Worm (Caenorhabditis elegans) whole organism, young adult: ENCODE data around the gene C16D9.5.

Experiments used
- D2030.7 ChIP-seq: fragments of 200-800 bp; sonication (Bioruptor generic); IDR thresholded peaks from 2 replicates; pipeline ENCODE4 v1.3.6; 2022; ENCODE audit warnings: missing genetic modification reagents, missing genetic modification characterization, missing compliant biosample characterization
- F57C9.4 ChIP-seq: sonication (generic microtip); optimal IDR thresholded peaks from 2 replicates; lab custom pipeline; 2017; ENCODE audit warnings: mild to moderate bottlenecking, missing genetic modification characterization, missing compliant biosample characterization
- Y53F4B.3 ChIP-seq: fragments of 200-800 bp; sonication (Bioruptor generic); IDR thresholded peaks from 2 replicates; pipeline ENCODE4 v1.3.6; 2022; ENCODE audit warnings: missing genetic modification reagents, missing genetic modification characterization, missing compliant biosample characterization
- Y56A3A.18 ChIP-seq: fragments of 200-800 bp; sonication (Bioruptor generic); IDR thresholded peaks from 2 replicates; pipeline ENCODE4 v1.3.6; 2022; ENCODE audit warnings: missing genetic modification reagents, missing genetic modification characterization, missing compliant biosample characterization
- aptf-2 ChIP-seq: fragments of 200-800 bp; sonication (Bioruptor generic); conservative IDR thresholded peaks from 2 replicates; pipeline ENCODE4 v1.3.6; 2022; ENCODE audit warnings: missing genetic modification reagents, missing genetic modification characterization, missing compliant biosample characterization
- atf-7 ChIP-seq: sonication (generic microtip); optimal IDR thresholded peaks from 2 replicates; lab custom pipeline; 2017; ENCODE audit warnings: mild to moderate bottlenecking, missing genetic modification characterization, missing compliant biosample characterization
- attf-6 ChIP-seq: fragments of 200-800 bp; sonication (Bioruptor generic); IDR thresholded peaks from 2 replicates; pipeline ENCODE4 v1.3.6; 2022; ENCODE audit warnings: missing genetic modification reagents, missing genetic modification characterization, missing compliant biosample characterization
- bed-2 ChIP-seq: fragments of 200-800 bp; sonication (Bioruptor generic); IDR thresholded peaks from 2 replicates; pipeline ENCODE4 v1.3.6; 2022; ENCODE audit warnings: missing genetic modification reagents, missing genetic modification characterization, missing compliant biosample characterization
- ccch-3 ChIP-seq: fragments of 200-800 bp; sonication (Bioruptor generic); optimal IDR thresholded peaks from 2 replicates; lab custom pipeline; 2018; ENCODE audit warnings: mild to moderate bottlenecking, missing genetic modification characterization, missing compliant biosample characterization
- cebp-2 ChIP-seq: fragments of 200-800 bp; sonication (Bioruptor generic); IDR thresholded peaks from 2 replicates; pipeline ENCODE4 v1.3.6; 2022; ENCODE audit warnings: missing genetic modification characterization, missing compliant biosample characterization
- dpl-1 ChIP-seq: fragments of 150-350 bp; optimal IDR thresholded peaks from 2 replicates; lab custom pipeline; 2014; ENCODE audit warnings: missing biosample characterization, missing genetic modification reagents, missing genetic modification characterization
- efl-1 ChIP-seq: fragments of 150-350 bp; optimal IDR thresholded peaks from 2 replicates; lab custom pipeline; 2014; ENCODE audit warnings: missing biosample characterization, missing genetic modification reagents, missing genetic modification characterization
- egl-18 ChIP-seq: fragments of 200-800 bp; sonication (Bioruptor generic); IDR thresholded peaks from 2 replicates; pipeline ENCODE4 v1.3.6; 2022; ENCODE audit warnings: missing genetic modification reagents, missing genetic modification characterization, missing compliant biosample characterization
- him-1 ChIP-seq: sonication (generic microtip); optimal IDR thresholded peaks from 2 replicates; lab custom pipeline; 2016; ENCODE audit warnings: missing genotype, missing genetic modification reagents, missing genetic modification characterization, missing compliant biosample characterization
- hlh-12 ChIP-seq: sonication (generic microtip); optimal IDR thresholded peaks from 2 replicates; lab custom pipeline; 2016; ENCODE audit warnings: missing genetic modification characterization, missing compliant biosample characterization
- hmg-1.2 ChIP-seq: fragments of 200-800 bp; sonication (Bioruptor generic); IDR thresholded peaks from 2 replicates; pipeline ENCODE4 v1.3.6; 2022; ENCODE audit warnings: missing genetic modification reagents, missing genetic modification characterization, missing compliant biosample characterization
- hmg-20 ChIP-seq: fragments of 200-800 bp; sonication (Bioruptor generic); IDR thresholded peaks from 2 replicates; pipeline ENCODE4 v1.3.6; 2022; ENCODE audit warnings: missing genetic modification reagents, missing genetic modification characterization, missing compliant biosample characterization
- let-526 ChIP-seq: fragments of 200-800 bp; sonication (Bioruptor generic); IDR thresholded peaks from 2 replicates; pipeline ENCODE4 v1.3.6; 2022; ENCODE audit warnings: missing genetic modification reagents, missing genetic modification characterization, missing compliant biosample characterization
- lin-35 ChIP-seq, 3 experiments: fragments of 150-350 bp in 2 of 3; sonication (generic microtip) in 1 of 3; optimal IDR thresholded peaks; 2 replicates each; lab custom pipeline; 2014 to 2018; ENCODE audit warnings: missing biosample characterization in 3 of 3, missing genetic modification characterization in 3 of 3, missing genetic modification reagents in 3 of 3
- lir-1 ChIP-seq: fragments of 200-800 bp; sonication (Bioruptor generic); conservative IDR thresholded peaks from 2 replicates; pipeline ENCODE4 v1.3.6; 2022; ENCODE audit warnings: missing genetic modification reagents, missing genetic modification characterization, missing compliant biosample characterization
- madf-8 ChIP-seq: fragments of 200-800 bp; sonication (Bioruptor generic); conservative IDR thresholded peaks from 2 replicates; pipeline ENCODE4 v1.3.6; 2022; ENCODE audit warnings: missing genetic modification reagents, missing genetic modification characterization, missing compliant biosample characterization
- mcd-1 ChIP-seq: fragments of 200-800 bp; sonication (Bioruptor generic); IDR thresholded peaks from 2 replicates; pipeline ENCODE4 v1.3.6; 2022; ENCODE audit warnings: missing genetic modification reagents, missing genetic modification characterization, missing compliant biosample characterization
- mes-4 ChIP-seq: sonication (generic microtip); optimal IDR thresholded peaks from 2 replicates; lab custom pipeline; 2016; ENCODE audit warnings: missing genotype, missing genetic modification characterization, missing compliant biosample characterization
- nfya-2 ChIP-seq: fragments of 200-800 bp; sonication (Bioruptor generic); IDR thresholded peaks from 2 replicates; pipeline ENCODE4 v1.3.6; 2022; ENCODE audit warnings: missing genetic modification reagents, missing genetic modification characterization, missing compliant biosample characterization
- nhr-120 ChIP-seq: fragments of 200-800 bp; sonication (Bioruptor generic); IDR thresholded peaks from 2 replicates; pipeline ENCODE4 v1.3.6; 2022; ENCODE audit warnings: missing genetic modification characterization, missing compliant biosample characterization
- nhr-80 ChIP-seq: sonication (generic microtip); optimal IDR thresholded peaks from 2 replicates; lab custom pipeline; 2016; ENCODE audit warnings: missing genetic modification characterization, missing compliant biosample characterization
- sdz-38 ChIP-seq: sonication (generic microtip); optimal IDR thresholded peaks from 2 replicates; lab custom pipeline; 2016; ENCODE audit warnings: missing genotype, missing genetic modification characterization, missing compliant biosample characterization
- snpc-3.4 ChIP-seq: sonication (generic microtip); optimal IDR thresholded peaks from 2 replicates; lab custom pipeline; 2017; ENCODE audit warnings: missing genetic modification characterization, mild to moderate bottlenecking, missing compliant biosample characterization, antibody characterized with exemption, moderate library complexity, missing genotype, missing genetic modification reagents
- somi-1 ChIP-seq: fragments of 200-800 bp; sonication (Bioruptor generic); optimal IDR thresholded peaks from 2 replicates; lab custom pipeline; 2018; ENCODE audit warnings: mild to moderate bottlenecking, missing genetic modification characterization, missing compliant biosample characterization
- tlf-1 ChIP-seq: fragments of 200-800 bp; sonication (Bioruptor generic); optimal IDR thresholded peaks from 2 replicates; lab custom pipeline; 2018; ENCODE audit warnings: mild to moderate bottlenecking, missing genetic modification characterization, missing compliant biosample characterization
- zim-3 ChIP-seq: sonication (generic microtip); optimal IDR thresholded peaks from 2 replicates; lab custom pipeline; 2017; ENCODE audit warnings: mild to moderate bottlenecking, missing genetic modification characterization, moderate library complexity, missing compliant biosample characterization
- ztf-22 ChIP-seq: fragments of 200-800 bp; sonication (Bioruptor generic); optimal IDR thresholded peaks from 2 replicates; lab custom pipeline; 2018; ENCODE audit warnings: mild to moderate bottlenecking, missing genetic modification characterization, moderate library complexity, missing compliant biosample characterization
- ztf-25 ChIP-seq: fragments of 200-800 bp; sonication (Bioruptor generic); IDR thresholded peaks from 2 replicates; pipeline ENCODE4 v1.3.6; 2022; ENCODE audit warnings: missing genetic modification reagents, missing genetic modification characterization, missing compliant biosample characterization
- ztf-28 ChIP-seq: fragments of 200-800 bp; sonication (Bioruptor generic); IDR thresholded peaks from 2 replicates; pipeline ENCODE4 v1.3.6; 2022; ENCODE audit warnings: missing genetic modification reagents, missing genetic modification characterization, missing compliant biosample characterization
- ztf-6 ChIP-seq: fragments of 200-800 bp; sonication (Bioruptor generic); IDR thresholded peaks from 2 replicates; pipeline ENCODE4 v1.3.6; 2022; ENCODE audit warnings: missing genetic modification reagents, missing genetic modification characterization, missing compliant biosample characterization

Gene C16D9.5

ce11 chrV:8203085-8203643, 42.2 kb downstream of the C16D9.5 start, which contains the start of gene cest-17:
cest-17 (plus strand) TSS chrV:8203332.
- TF ChIP-seq aptf-2 (GFP tag; lab: Robert Waterston, UW) (no peak), hmg-1.2 (peak; percentile 30; the same call in 1 of the 2 replicates), lin-35 (GFP tag; optimal IDR thresholded peaks at IDR 0.05; lab: Kevin White, UChicago) (no peak)

- peak; percentile 18; the same call in 1 of the 2 replicates for TF ChIP-seq hmg-1.2
- no peak for TF ChIP-seq tlf-1 (GFP tag; lab: Kevin White, UChicago)
- no peak for TF ChIP-seq nhr-80 (tag; lab: Kevin White, UChicago)
Observed at ce11 chrV:8201229-8201858, 44.0 kb downstream of the C16D9.5 start, which contains the start of gene cri-2. cri-2 (plus strand) TSS chrV:8201808.

ce11 chrV:8198994-8199393, 46.4 kb downstream of the C16D9.5 start, which contains the start of gene F20D6.11:
F20D6.11 (minus strand) TSS chrV:8199094.
- TF ChIP-seq egl-18 (GFP tag; lab: Robert Waterston, UW) (no peak), nhr-120 (GFP tag; lab: Robert Waterston, UW) (no peak), snpc-3.4 (tag; lab: Kevin White, UChicago) (no peak), mcd-1 (GFP tag; lab: Robert Waterston, UW) (no peak), atf-7 (tag; lab: Kevin White, UChicago) (no peak), Y53F4B.3 (GFP tag; lab: Robert Waterston, UW) (no peak), ztf-25 (GFP tag; lab: Robert Waterston, UW) (no peak), madf-8 (GFP tag; lab: Robert Waterston, UW) (no peak), efl-1 (GFP tag; lab: Kevin White, UChicago) (no peak), ztf-28 (GFP tag; lab: Robert Waterston, UW) (no peak), ztf-6 (GFP tag; lab: Robert Waterston, UW) (no peak), lir-1 (GFP tag; lab: Robert Waterston, UW) (no peak)

ce11 chrV:8196993-8197392, 48.4 kb downstream of the C16D9.5 start:
- no peak for TF ChIP-seq dpl-1 (GFP tag; lab: Kevin White, UChicago)
- no peak for TF ChIP-seq F57C9.4 (tag; lab: Kevin White, UChicago)
- TF ChIP-seq somi-1 (GFP tag; lab: Kevin White, UChicago) = no peak

- TF ChIP-seq ccch-3 (GFP tag; lab: Kevin White, UChicago) (no peak), F57C9.4 (tag; lab: Kevin White, UChicago) (no peak), bed-2 (GFP tag; lab: Robert Waterston, UW) (no peak), mes-4 (no peak), let-526 (GFP tag; lab: Robert Waterston, UW) (no peak), ztf-28 (GFP tag; lab: Robert Waterston, UW) (no peak), him-1 (no peak), cebp-2 (GFP tag; lab: Robert Waterston, UW) (no peak), Y56A3A.18 (no peak), hlh-12 (tag; lab: Kevin White, UChicago) (no peak), Y53F4B.3 (GFP tag; lab: Robert Waterston, UW) (no peak), nfya-2 (GFP tag; lab: Robert Waterston, UW) (no peak), attf-6 (no peak), nhr-80 (tag; lab: Kevin White, UChicago) (no peak), sdz-38 (tag; lab: Kevin White, UChicago) (no peak), ztf-22 (GFP tag; lab: Kevin White, UChicago) (no peak), zim-3 (tag; lab: Kevin White, UChicago) (no peak), hmg-20 (no peak), ztf-25 (GFP tag; lab: Robert Waterston, UW) (no peak), D2030.7 (GFP tag; lab: Robert Waterston, UW) (no peak)
Observed at ce11 chrV:8195889-8196418, 49.4 kb downstream of the C16D9.5 start, which contains the start of gene F20D6.10. F20D6.10 (minus strand) TSS chrV:8195939.
